Worm (Caenorhabditis elegans) whole organism, young adult: Measurements from ENCODE around the gene sqv-4.

ENCODE experiments used
- B0336.3 ChIP-seq: fragments of 200-800 bp; sonication (Bioruptor generic); IDR thresholded peaks from 2 replicates; pipeline ENCODE4 v1.3.6; 2022; ENCODE audit warnings: missing genetic modification characterization, missing compliant biosample characterization
- F52B5.7 ChIP-seq: sonication (generic microtip); optimal IDR thresholded peaks from 2 replicates; lab custom pipeline; 2016; ENCODE audit warnings: mild to moderate bottlenecking, missing genetic modification characterization, missing compliant biosample characterization
- F57A8.1 ChIP-seq: fragments of 200-800 bp; sonication (Bioruptor generic); optimal IDR thresholded peaks from 2 replicates; lab custom pipeline; 2018; ENCODE audit warnings: mild to moderate bottlenecking, missing genetic modification characterization, moderate library complexity, missing compliant biosample characterization
- K12H6.12 ChIP-seq: fragments of 200-800 bp; sonication (Bioruptor generic); optimal IDR thresholded peaks from 2 replicates; lab custom pipeline; 2018; ENCODE audit warnings: mild to moderate bottlenecking, missing genetic modification characterization, missing compliant biosample characterization
- T07F8.4 ChIP-seq: sonication (generic microtip); optimal IDR thresholded peaks from 2 replicates; lab custom pipeline; 2016; ENCODE audit warnings: mild to moderate bottlenecking, missing genetic modification characterization, moderate library complexity, missing compliant biosample characterization
- T26A5.8 ChIP-seq: sonication (generic microtip); optimal IDR thresholded peaks from 2 replicates; lab custom pipeline; 2016; ENCODE audit warnings: missing genetic modification characterization, missing compliant biosample characterization
- ZK185.1 ChIP-seq: sonication (generic microtip); optimal IDR thresholded peaks from 2 replicates; lab custom pipeline; 2016; ENCODE audit warnings: mild to moderate bottlenecking, missing genetic modification characterization, missing compliant biosample characterization; ENCODE audit not compliant: poor library complexity, severe bottlenecking
- akir-1 ChIP-seq: fragments of 200-800 bp; sonication (Bioruptor generic); optimal IDR thresholded peaks from 2 replicates; lab custom pipeline; 2018; ENCODE audit warnings: mild to moderate bottlenecking, missing genetic modification characterization, moderate library complexity, missing compliant biosample characterization
- ama-1 ChIP-seq, 3 experiments: fragments of 150-350 bp in 1 of 3; sonication (generic microtip) in 2 of 3; optimal IDR thresholded peaks; 2 replicates each; lab custom pipeline; 2014 to 2018; ENCODE audit warnings: missing biosample characterization in 2 of 3, missing genetic modification characterization in 2 of 3, missing genetic modification reagents in 2 of 3
- attf-3 ChIP-seq: fragments of 200-800 bp; sonication (Bioruptor generic); conservative IDR thresholded peaks from 2 replicates; pipeline ENCODE4 v1.3.6; 2022; ENCODE audit warnings: missing genetic modification reagents, missing genetic modification characterization, missing compliant biosample characterization
- attf-5 ChIP-seq: fragments of 200-800 bp; sonication (Bioruptor generic); optimal IDR thresholded peaks from 2 replicates; lab custom pipeline; 2018; ENCODE audit warnings: mild to moderate bottlenecking, missing genetic modification characterization, missing compliant biosample characterization
- attf-6 ChIP-seq: fragments of 200-800 bp; sonication (Bioruptor generic); IDR thresholded peaks from 2 replicates; pipeline ENCODE4 v1.3.6; 2022; ENCODE audit warnings: missing genetic modification reagents, missing genetic modification characterization, missing compliant biosample characterization
- bed-1 ChIP-seq: fragments of 200-800 bp; sonication (Bioruptor generic); IDR thresholded peaks from 2 replicates; pipeline ENCODE4 v1.3.6; 2022; ENCODE audit warnings: missing genetic modification reagents, missing genetic modification characterization, missing compliant biosample characterization
- ccch-3 ChIP-seq: fragments of 200-800 bp; sonication (Bioruptor generic); optimal IDR thresholded peaks from 2 replicates; lab custom pipeline; 2018; ENCODE audit warnings: mild to moderate bottlenecking, missing genetic modification characterization, missing compliant biosample characterization
- cebp-1 ChIP-seq, 2 experiments: fragments of 200-800 bp in 1 of 2; sonication (Bioruptor generic) in 1 of 2; sonication (generic microtip) in 1 of 2; IDR thresholded peaks in 1 of 2; optimal IDR thresholded peaks in 1 of 2; 2 replicates each; pipeline versions ENCODE4 v1.3.6 to Lab custom; 2017 to 2022; ENCODE audit warnings: missing compliant biosample characterization in 2 of 2, missing genetic modification characterization in 2 of 2, mild to moderate bottlenecking in 1 of 2, missing genetic modification reagents in 1 of 2, moderate library complexity in 1 of 2
- ceh-27 ChIP-seq: fragments of 200-800 bp; sonication (Bioruptor generic); optimal IDR thresholded peaks from 2 replicates; lab custom pipeline; 2018; ENCODE audit warnings: mild to moderate bottlenecking, missing genetic modification characterization, moderate library complexity, missing compliant biosample characterization
- chd-7 ChIP-seq: sonication (generic microtip); optimal IDR thresholded peaks from 2 replicates; lab custom pipeline; 2016; ENCODE audit warnings: mild to moderate bottlenecking, missing genetic modification characterization, moderate library complexity, missing compliant biosample characterization
- dox-1 ChIP-seq: fragments of 200-800 bp; sonication (Bioruptor generic); IDR thresholded peaks from 2 replicates; pipeline ENCODE4 v1.3.6; 2022; ENCODE audit warnings: missing genetic modification reagents, missing genetic modification characterization, missing compliant biosample characterization
- dpff-1 ChIP-seq: sonication (generic microtip); optimal IDR thresholded peaks from 2 replicates; lab custom pipeline; 2017; ENCODE audit warnings: mild to moderate bottlenecking, missing genetic modification characterization, missing compliant biosample characterization
- egl-18 ChIP-seq: fragments of 200-800 bp; sonication (Bioruptor generic); IDR thresholded peaks from 2 replicates; pipeline ENCODE4 v1.3.6; 2022; ENCODE audit warnings: missing genetic modification reagents, missing genetic modification characterization, missing compliant biosample characterization
- ets-4 ChIP-seq: fragments of 200-800 bp; sonication (Bioruptor generic); optimal IDR thresholded peaks from 2 replicates; lab custom pipeline; 2018; ENCODE audit warnings: mild to moderate bottlenecking, missing genetic modification characterization, missing compliant biosample characterization
- hmg-1.2 ChIP-seq: fragments of 200-800 bp; sonication (Bioruptor generic); IDR thresholded peaks from 2 replicates; pipeline ENCODE4 v1.3.6; 2022; ENCODE audit warnings: missing genetic modification reagents, missing genetic modification characterization, missing compliant biosample characterization
- hsf-1 ChIP-seq: fragments of 200-800 bp; sonication (Bioruptor generic); IDR thresholded peaks from 2 replicates; pipeline ENCODE4 v1.3.6; 2022; ENCODE audit warnings: missing genetic modification reagents, missing genetic modification characterization, missing compliant biosample characterization
- let-526 ChIP-seq: fragments of 200-800 bp; sonication (Bioruptor generic); IDR thresholded peaks from 2 replicates; pipeline ENCODE4 v1.3.6; 2022; ENCODE audit warnings: missing genetic modification reagents, missing genetic modification characterization, missing compliant biosample characterization
- lin-40 ChIP-seq: sonication (generic microtip); optimal IDR thresholded peaks from 2 replicates; lab custom pipeline; 2016; ENCODE audit warnings: missing genetic modification characterization, mild to moderate bottlenecking, missing compliant biosample characterization, missing genotype, missing genetic modification reagents
- lin-54 ChIP-seq: fragments of 200-800 bp; sonication (Bioruptor generic); optimal IDR thresholded peaks from 2 replicates; lab custom pipeline; 2018; ENCODE audit warnings: mild to moderate bottlenecking, missing genetic modification characterization, missing compliant biosample characterization
- lir-1 ChIP-seq: fragments of 200-800 bp; sonication (Bioruptor generic); conservative IDR thresholded peaks from 2 replicates; pipeline ENCODE4 v1.3.6; 2022; ENCODE audit warnings: missing genetic modification reagents, missing genetic modification characterization, missing compliant biosample characterization
- mel-28 ChIP-seq: sonication (generic microtip); optimal IDR thresholded peaks from 2 replicates; lab custom pipeline; 2016; ENCODE audit warnings: borderline replicate concordance, mild to moderate bottlenecking, missing genetic modification characterization, missing compliant biosample characterization
- nfyb-1 ChIP-seq: fragments of 200-800 bp; sonication (Bioruptor generic); IDR thresholded peaks from 2 replicates; pipeline ENCODE4 v1.3.6; 2022; ENCODE audit warnings: missing genetic modification reagents, missing genetic modification characterization, missing compliant biosample characterization
- nhr-80 ChIP-seq: sonication (generic microtip); optimal IDR thresholded peaks from 2 replicates; lab custom pipeline; 2016; ENCODE audit warnings: missing genetic modification characterization, missing compliant biosample characterization
- repo-1 ChIP-seq: sonication (generic microtip); optimal IDR thresholded peaks from 2 replicates; lab custom pipeline; 2017; ENCODE audit warnings: mild to moderate bottlenecking, missing genetic modification characterization, missing compliant biosample characterization
- snpc-1.3 ChIP-seq: sonication (generic microtip); optimal IDR thresholded peaks from 2 replicates; lab custom pipeline; 2017; ENCODE audit warnings: missing genetic modification characterization, mild to moderate bottlenecking, missing compliant biosample characterization, antibody characterized with exemption, moderate library complexity, missing genotype, missing genetic modification reagents; ENCODE audit not compliant: insufficient read depth
- snpc-4 ChIP-seq, 5 experiments: fragments of 150-350 bp in 1 of 5; sonication (generic microtip) in 4 of 5; optimal IDR thresholded peaks; 2 replicates each; lab custom pipeline; 2014 to 2018; ENCODE audit warnings: missing genetic modification characterization in 5 of 5, missing biosample characterization in 3 of 5, antibody characterized with exemption in 2 of 5, mild to moderate bottlenecking in 2 of 5, missing compliant biosample characterization in 2 of 5, missing genotype in 2 of 5, moderate library complexity in 2 of 5, missing genetic modification reagents in 1 of 5
- somi-1 ChIP-seq: fragments of 200-800 bp; sonication (Bioruptor generic); optimal IDR thresholded peaks from 2 replicates; lab custom pipeline; 2018; ENCODE audit warnings: mild to moderate bottlenecking, missing genetic modification characterization, missing compliant biosample characterization
- tbp1 ChIP-seq: fragments of 200-800 bp; sonication (Bioruptor generic); optimal IDR thresholded peaks from 2 replicates; lab custom pipeline; 2018; ENCODE audit warnings: mild to moderate bottlenecking, missing genetic modification characterization, missing compliant biosample characterization
- tbx-9 ChIP-seq: sonication (generic microtip); optimal IDR thresholded peaks from 2 replicates; lab custom pipeline; 2016; ENCODE audit warnings: borderline replicate concordance, missing genetic modification characterization, inconsistent platforms, missing compliant biosample characterization
- unc-130 ChIP-seq: sonication (generic microtip); optimal IDR thresholded peaks from 2 replicates; lab custom pipeline; 2016; ENCODE audit warnings: missing genetic modification reagents, missing genetic modification characterization, missing compliant biosample characterization
- unc-62 ChIP-seq: fragments of 150-350 bp; optimal IDR thresholded peaks from 2 replicates; lab custom pipeline; 2014; ENCODE audit warnings: missing biosample characterization, missing genetic modification reagents, missing genetic modification characterization
- zfh-2 ChIP-seq: fragments of 200-800 bp; sonication (Bioruptor generic); conservative IDR thresholded peaks from 2 replicates; pipeline ENCODE4 v1.3.6; 2022; ENCODE audit warnings: missing genetic modification reagents, missing genetic modification characterization, missing compliant biosample characterization
- ztf-22 ChIP-seq: fragments of 200-800 bp; sonication (Bioruptor generic); optimal IDR thresholded peaks from 2 replicates; lab custom pipeline; 2018; ENCODE audit warnings: mild to moderate bottlenecking, missing genetic modification characterization, moderate library complexity, missing compliant biosample characterization

The sqv-4 gene

DNA sequence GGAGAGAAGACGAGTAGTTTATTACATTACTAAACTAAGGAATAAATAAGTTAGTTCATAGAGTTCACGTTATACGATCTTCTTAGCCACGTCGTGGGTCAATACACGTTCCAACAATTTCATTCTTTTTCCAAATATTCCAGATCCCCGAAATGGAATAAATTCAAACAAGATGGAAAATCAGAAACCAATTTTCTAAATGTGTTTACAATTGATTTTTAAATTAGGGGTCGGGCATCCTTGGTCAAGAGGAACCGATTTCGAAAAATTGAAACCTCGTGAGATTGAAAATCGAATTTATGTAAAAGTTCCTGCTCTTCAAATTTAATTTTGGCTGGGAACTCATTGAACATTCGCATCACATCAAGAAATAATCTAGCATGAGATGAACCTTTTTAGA, 23.5 kb upstream of the sqv-4 start:
- no peak for TF ChIP-seq tbx-9 (tag; lab: Kevin White, UChicago)
- no peak for TF ChIP-seq ets-4 (GFP tag; lab: Kevin White, UChicago)
- TF ChIP-seq lir-1, result no peak
- TF ChIP-seq ceh-27 (GFP tag; lab: Kevin White, UChicago), result no peak
- TF ChIP-seq repo-1, result no peak
- TF ChIP-seq attf-6 (GFP tag; lab: Robert Waterston, UW), result no peak
- no peak for TF ChIP-seq dpff-1 (tag; lab: Kevin White, UChicago)
- no peak for TF ChIP-seq attf-3 (GFP tag; lab: Robert Waterston, UW)
- TF ChIP-seq hsf-1 (GFP tag; lab: Robert Waterston, UW), result no peak

ce11 chrV:10683458-10683857, 22.2 kb upstream of the sqv-4 start:
- TF ChIP-seq attf-5 (GFP tag; lab: Kevin White, UChicago) (no peak), hmg-1.2 (GFP tag; lab: Robert Waterston, UW) (peak; percentile 90)

- TF ChIP-seq lin-40 (tag; lab: Kevin White, UChicago), result no peak
- no peak for TF ChIP-seq ama-1 (optimal IDR thresholded peaks at IDR 0.05; lab: Kevin White, UChicago)
- TF ChIP-seq ama-1 (GFP tag; optimal IDR thresholded peaks at IDR 0.05; lab: Kevin White, UChicago), result no peak
- TF ChIP-seq ccch-3 (GFP tag; lab: Kevin White, UChicago), result no peak
- no peak for TF ChIP-seq akir-1 (GFP tag; lab: Kevin White, UChicago)
- TF ChIP-seq egl-18 (GFP tag; lab: Robert Waterston, UW), result no peak
- TF ChIP-seq K12H6.12 (tag; lab: Kevin White, UChicago), result no peak
- no peak for TF ChIP-seq lin-54
- no peak for TF ChIP-seq hmg-1.2 (GFP tag; lab: Robert Waterston, UW)
- TF ChIP-seq tbp1 (GFP tag; lab: Kevin White, UChicago), result no peak
- TF ChIP-seq mel-28 (tag; lab: Kevin White, UChicago), result no peak
- no peak for TF ChIP-seq snpc-1.3 (tag; lab: Kevin White, UChicago)
- TF ChIP-seq bed-1 (GFP tag; lab: Robert Waterston, UW), result no peak
- no peak for TF ChIP-seq T07F8.4 (tag; lab: Kevin White, UChicago)
Measured at ce11 chrV:10682122-10682521, 20.9 kb upstream of the sqv-4 start, which contains the start of gene gsp-1. Gene gsp-1, plus strand, starts transcription at chrV:10682422.

- TF ChIP-seq ets-4 (GFP tag; lab: Kevin White, UChicago), result no peak
- TF ChIP-seq nhr-80 (tag; lab: Kevin White, UChicago), result peak; percentile 46
- TF ChIP-seq zfh-2, result peak; percentile 72
- no peak for TF ChIP-seq snpc-4 (GFP tag; optimal IDR thresholded peaks at IDR 0.05; lab: Kevin White, UChicago)
- peak in 1 of 4 experiments; percentile 2 for TF ChIP-seq snpc-4 (tag; optimal IDR thresholded peaks at IDR 0.05; lab: Kevin White, UChicago)
- TF ChIP-seq unc-62 (GFP tag; lab: Kevin White, UChicago), result no peak
- TF ChIP-seq ceh-27 (GFP tag; lab: Kevin White, UChicago), result peak; percentile 40
- TF ChIP-seq let-526 (GFP tag; lab: Robert Waterston, UW), result 0 out of 2 replicates have a peak, but pooled peaks have one; percentile 17
- no peak for TF ChIP-seq cebp-1 (GFP tag; IDR thresholded peaks at IDR 0.05; lab: Robert Waterston, UW)
- TF ChIP-seq cebp-1 (tag; optimal IDR thresholded peaks at IDR 0.05; lab: Kevin White, UChicago), result peak; percentile 51
- TF ChIP-seq F57A8.1, result peak; percentile 18
- TF ChIP-seq tbp1 (GFP tag; lab: Kevin White, UChicago), result peak; percentile 32
- TF ChIP-seq ZK185.1 (tag; lab: Kevin White, UChicago), result no peak
- peak; percentile 27 for TF ChIP-seq chd-7 (tag; lab: Kevin White, UChicago)
- TF ChIP-seq F52B5.7, result peak; percentile 33
- TF ChIP-seq T26A5.8 (tag; lab: Kevin White, UChicago), result no peak
- TF ChIP-seq unc-130, result no peak
- peak; percentile 42 for TF ChIP-seq ztf-22 (GFP tag; lab: Kevin White, UChicago)
- TF ChIP-seq B0336.3, result peak; percentile 79; the same call in 1 of the 2 replicates
- peak; percentile 53 for TF ChIP-seq dox-1
- TF ChIP-seq nfyb-1, result peak; percentile 53; the same call in 1 of the 2 replicates
- peak; percentile 29 for TF ChIP-seq somi-1 (GFP tag; lab: Kevin White, UChicago)
Measured at ce11 chrV:10681117-10681959, 20.1 kb upstream of the sqv-4 start.
